Worm (Caenorhabditis elegans) whole organism, young adult: ENCODE results near the gene best-17.

Source experiments
- F22D6.2 ChIP-seq: sonication (generic microtip); optimal IDR thresholded peaks from 2 replicates; lab custom pipeline; 2016; ENCODE audit warnings: mild to moderate bottlenecking, missing genetic modification characterization, missing compliant biosample characterization
- F39B2.1 ChIP-seq: fragments of 200-800 bp; sonication (Bioruptor generic); IDR thresholded peaks from 2 replicates; pipeline ENCODE4 v1.3.6; 2022; ENCODE audit warnings: missing genetic modification reagents, missing genetic modification characterization, missing compliant biosample characterization
- T07F8.4 ChIP-seq: sonication (generic microtip); optimal IDR thresholded peaks from 2 replicates; lab custom pipeline; 2016; ENCODE audit warnings: mild to moderate bottlenecking, missing genetic modification characterization, moderate library complexity, missing compliant biosample characterization
- ama-1 ChIP-seq, 3 experiments: fragments of 150-350 bp in 1 of 3; sonication (generic microtip) in 2 of 3; optimal IDR thresholded peaks; 2 replicates each; lab custom pipeline; 2014 to 2018; ENCODE audit warnings: missing biosample characterization in 2 of 3, missing genetic modification characterization in 2 of 3, missing genetic modification reagents in 2 of 3
- attf-3 ChIP-seq: fragments of 200-800 bp; sonication (Bioruptor generic); conservative IDR thresholded peaks from 2 replicates; pipeline ENCODE4 v1.3.6; 2022; ENCODE audit warnings: missing genetic modification reagents, missing genetic modification characterization, missing compliant biosample characterization
- cebp-2 ChIP-seq: fragments of 200-800 bp; sonication (Bioruptor generic); IDR thresholded peaks from 2 replicates; pipeline ENCODE4 v1.3.6; 2022; ENCODE audit warnings: missing genetic modification characterization, missing compliant biosample characterization
- ceh-40 ChIP-seq: fragments of 200-800 bp; sonication (Bioruptor generic); IDR thresholded peaks from 2 replicates; pipeline ENCODE4 v1.3.6; 2022; ENCODE audit warnings: missing genetic modification characterization, missing compliant biosample characterization
- hmg-1.2 ChIP-seq: fragments of 200-800 bp; sonication (Bioruptor generic); IDR thresholded peaks from 2 replicates; pipeline ENCODE4 v1.3.6; 2022; ENCODE audit warnings: missing genetic modification reagents, missing genetic modification characterization, missing compliant biosample characterization
- mxl-1 ChIP-seq: sonication (generic microtip); optimal IDR thresholded peaks from 2 replicates; lab custom pipeline; 2016; ENCODE audit warnings: missing genetic modification characterization, missing compliant biosample characterization
- pha-4 ChIP-seq: fragments of 150-350 bp; sonication (generic microtip); optimal IDR thresholded peaks from 2 replicates; lab custom pipeline; 2014; ENCODE audit warnings: missing biosample characterization, missing genetic modification reagents, missing genetic modification characterization
- tlf-1 ChIP-seq: fragments of 200-800 bp; sonication (Bioruptor generic); optimal IDR thresholded peaks from 2 replicates; lab custom pipeline; 2018; ENCODE audit warnings: mild to moderate bottlenecking, missing genetic modification characterization, missing compliant biosample characterization
- unc-62 ChIP-seq: fragments of 150-350 bp; optimal IDR thresholded peaks from 2 replicates; lab custom pipeline; 2014; ENCODE audit warnings: missing biosample characterization, missing genetic modification reagents, missing genetic modification characterization
- ztf-18 ChIP-seq: sonication (generic microtip); optimal IDR thresholded peaks from 2 replicates; lab custom pipeline; 2016; ENCODE audit warnings: missing genotype, mild to moderate bottlenecking, missing genetic modification characterization, missing compliant biosample characterization
- ztf-25 ChIP-seq: fragments of 200-800 bp; sonication (Bioruptor generic); IDR thresholded peaks from 2 replicates; pipeline ENCODE4 v1.3.6; 2022; ENCODE audit warnings: missing genetic modification reagents, missing genetic modification characterization, missing compliant biosample characterization

DNA sequence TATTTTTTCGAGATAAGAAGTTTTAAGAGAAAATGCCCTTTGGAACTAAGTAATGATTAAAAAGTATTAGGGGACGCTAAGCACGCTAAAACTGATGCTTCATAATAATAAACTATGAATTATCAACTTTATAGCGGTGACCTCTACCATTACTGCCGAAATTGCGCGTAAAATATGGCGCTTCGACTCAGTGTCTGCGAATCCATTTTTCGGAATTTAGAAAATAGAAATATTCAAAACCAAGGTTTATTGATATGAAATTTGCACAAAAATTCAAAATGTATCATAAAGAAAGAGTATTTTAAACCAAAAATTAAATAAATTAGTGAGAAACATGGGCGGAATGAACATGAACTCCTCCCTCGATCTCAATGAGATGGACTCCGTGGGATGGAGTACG is 10.2 kb downstream of the best-17 start:
- TF ChIP-seq mxl-1 (tag; lab: Kevin White, UChicago) (no peak), T07F8.4 (tag; lab: Kevin White, UChicago) (no peak), ztf-25 (GFP tag; lab: Robert Waterston, UW) (no peak), ztf-18 (no peak), attf-3 (no peak), cebp-2 (GFP tag; lab: Robert Waterston, UW) (no peak), pha-4 (tag; lab: Kevin White, UChicago) (no peak), ama-1 (optimal IDR thresholded peaks at IDR 0.05; lab: Kevin White, UChicago) (no peak), ama-1 (GFP tag; optimal IDR thresholded peaks at IDR 0.05; lab: Kevin White, UChicago) (no peak), F22D6.2 (tag; lab: Kevin White, UChicago) (no peak), F39B2.1 (GFP tag; lab: Robert Waterston, UW) (no peak), unc-62 (GFP tag; lab: Kevin White, UChicago) (no peak), ceh-40 (GFP tag; lab: Robert Waterston, UW) (no peak), hmg-1.2 (no peak), tlf-1 (GFP tag; lab: Kevin White, UChicago) (no peak)
